Worm (Caenorhabditis elegans): ENCODE data around the gene scc-3.

DNA sequence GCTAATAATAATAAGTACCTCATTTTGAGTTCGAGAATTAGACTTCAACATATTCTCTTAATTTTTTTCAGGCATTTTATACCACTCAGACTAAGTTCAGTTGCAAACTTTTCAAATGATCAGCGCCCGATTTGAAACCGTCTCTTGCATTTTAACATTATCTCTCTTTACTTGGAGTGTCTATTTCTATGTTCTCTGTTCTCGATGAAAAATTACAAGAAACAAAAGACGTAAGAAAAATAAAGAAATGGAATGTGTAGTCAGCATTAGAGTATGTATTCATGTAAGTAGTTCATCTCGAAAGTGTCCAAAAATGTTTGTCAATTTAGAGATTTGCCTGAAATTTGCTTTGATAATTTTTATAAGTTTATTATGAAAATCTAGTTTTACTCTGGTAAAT, 36.4 kb downstream of the scc-3 start, which contains the start of gene ugt-3:
- TF ChIP-seq lin-40 (tag; optimal IDR thresholded peaks at IDR 0.05) (no peak), ekl-4 (GFP tag; IDR thresholded peaks at IDR 0.05) (no peak), mes-4 (tag; optimal IDR thresholded peaks at IDR 0.05) (no peak)
